Fruit fly (Drosophila melanogaster): ENCODE data around the gene GatA.

The GatA gene

DNA sequence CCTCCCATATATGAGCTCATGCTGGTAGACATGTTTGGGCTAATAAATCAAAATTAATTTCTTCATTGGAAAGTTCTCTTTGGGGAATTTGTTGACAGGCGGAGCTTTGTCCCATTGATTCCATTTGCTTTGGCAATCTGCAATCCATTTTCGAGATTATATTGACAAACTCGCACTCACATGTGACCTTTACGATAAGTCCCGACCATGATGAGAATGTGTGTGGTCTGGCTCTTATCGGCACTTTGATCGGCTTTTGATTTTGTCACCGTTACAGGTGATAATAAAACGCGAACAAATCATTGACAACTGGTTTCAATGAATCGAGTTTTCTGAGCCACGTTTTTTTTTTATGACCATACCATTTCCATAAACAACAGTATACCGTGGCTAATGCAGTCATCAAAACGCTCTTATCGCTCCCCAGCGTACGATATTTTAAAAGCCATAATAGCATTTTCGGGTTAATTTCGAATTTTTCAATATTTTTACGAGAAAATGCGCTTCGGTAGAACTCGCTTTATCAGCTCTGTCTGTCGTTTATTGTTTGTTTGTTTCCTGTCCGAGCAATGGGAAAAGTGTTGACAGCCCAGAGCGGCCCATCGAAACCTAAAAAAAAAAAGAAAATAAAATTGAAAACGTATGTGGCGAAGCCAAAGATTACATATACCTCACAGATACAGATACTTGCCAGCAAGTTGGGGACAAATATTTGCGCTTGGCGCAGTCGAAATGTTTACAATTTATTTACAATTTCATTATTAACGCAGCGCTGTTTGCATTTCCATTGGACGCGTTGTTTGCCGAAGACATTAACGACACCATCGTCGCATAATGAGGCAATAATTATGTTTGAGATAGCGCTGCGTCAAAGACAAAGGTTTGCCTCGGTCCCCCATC lies 31.0 kb downstream of the GatA start (continued):
- peak; percentile 96 for TF ChIP-seq ci (GFP tag; IDR thresholded peaks at IDR 0.05)
- peak; percentile 10 for TF ChIP-seq CG9797 (GFP tag; optimal IDR thresholded peaks at IDR 0.05)
- peak; percentile 93 for TF ChIP-seq CG7745 (tag; optimal IDR thresholded peaks at IDR 0.05)
- TF ChIP-seq CG4424 (GFP tag; optimal IDR thresholded peaks at IDR 0.05): no peak
- peak; percentile 30 for TF ChIP-seq Fer1 (GFP tag; optimal IDR thresholded peaks at IDR 0.05)
- TF ChIP-seq usp (GFP tag; optimal IDR thresholded peaks at IDR 0.05): no peak
- TF ChIP-seq Xrp1 (GFP tag; IDR thresholded peaks at IDR 0.05): peak; percentile 89
- no peak for TF ChIP-seq nmo (GFP tag; optimal IDR thresholded peaks at IDR 0.05)
- TF ChIP-seq twi (tag; optimal IDR thresholded peaks at IDR 0.05): peak; percentile 65
- peak; percentile 95 for TF ChIP-seq Kr (GFP tag; optimal IDR thresholded peaks at IDR 0.05)
- TF ChIP-seq Myb (GFP tag; optimal IDR thresholded peaks at IDR 0.05): no peak
- TF ChIP-seq CG11398 (GFP tag; optimal IDR thresholded peaks at IDR 0.05): peak; percentile 87
- peak; percentile 64 for TF ChIP-seq jing (GFP tag; optimal IDR thresholded peaks at IDR 0.05)
- peak; percentile 39 for TF ChIP-seq CG12104 (GFP tag; optimal IDR thresholded peaks at IDR 0.05)
- no peak for TF ChIP-seq mld (GFP tag; IDR thresholded peaks at IDR 0.05; ENCODE audit: partially characterized antibody)
- peak; percentile 67 for TF ChIP-seq CG8924 (tag; optimal IDR thresholded peaks at IDR 0.05)
- TF ChIP-seq knrl (GFP tag; IDR thresholded peaks at IDR 0.05; ENCODE audit: partially characterized antibody): no peak
- TF ChIP-seq Six4 (GFP tag; optimal IDR thresholded peaks at IDR 0.05): no peak
- peak; percentile 73 for TF ChIP-seq Hey (tag; optimal IDR thresholded peaks at IDR 0.05)
- peak; percentile 17 for TF ChIP-seq slp2 (GFP tag; optimal IDR thresholded peaks at IDR 0.05)
- TF ChIP-seq gce (GFP tag; IDR thresholded peaks at IDR 0.05): peak; percentile 64; the same call in 1 of the 3 replicates
- TF ChIP-seq CG12219 (GFP tag; optimal IDR thresholded peaks at IDR 0.05): peak; percentile 82
- TF ChIP-seq CG30403 (GFP tag; optimal IDR thresholded peaks at IDR 0.05): no peak
- peak; percentile 51 to 60 for TF ChIP-seq Hr51 (GFP tag; optimal IDR thresholded peaks at IDR 0.05)
- no peak for TF ChIP-seq Sin3A (optimal IDR thresholded peaks at IDR 0.05)
- TF ChIP-seq grau (tag; optimal IDR thresholded peaks at IDR 0.05): peak; percentile 39
- peak in 1 of 3 experiments; percentile 76 for TF ChIP-seq Stat92E (GFP tag; optimal IDR thresholded peaks at IDR 0.05)
- peak; percentile 2 for TF ChIP-seq scrt (GFP tag; optimal IDR thresholded peaks at IDR 0.05)
- TF ChIP-seq en (GFP tag; optimal IDR thresholded peaks at IDR 0.05): peak; percentile 41
- TF ChIP-seq Sox102F (GFP tag; optimal IDR thresholded peaks at IDR 0.05): peak; percentile 78
- TF ChIP-seq trh (GFP tag; optimal IDR thresholded peaks at IDR 0.05): no peak
- TF ChIP-seq CG8478 (optimal IDR thresholded peaks at IDR 0.05): no peak
- TF ChIP-seq CG17612 (GFP tag; IDR thresholded peaks at IDR 0.05): 0 out of 2 replicates have a peak, but pooled peaks have one; percentile 35
- no peak for TF ChIP-seq Gug (GFP tag; IDR thresholded peaks at IDR 0.05)
- no peak for TF ChIP-seq mirr (GFP tag; optimal IDR thresholded peaks at IDR 0.05)
- no peak for TF ChIP-seq yki (optimal IDR thresholded peaks at IDR 0.05)
- 0 out of 4 replicates have a peak, but pooled peaks have one; percentile 12 for TF ChIP-seq Dll (GFP tag; IDR thresholded peaks at IDR 0.05; ENCODE audit: partially characterized antibody)
- TF ChIP-seq CG7357 (GFP tag; IDR thresholded peaks at IDR 0.05): no peak
- peak; percentile 88 for TF ChIP-seq CG15696 (tag; optimal IDR thresholded peaks at IDR 0.05)
- TF ChIP-seq crc (GFP tag; optimal IDR thresholded peaks at IDR 0.05): no peak
- no peak for TF ChIP-seq aop (GFP tag; IDR thresholded peaks at IDR 0.05)
- TF ChIP-seq CG6765 (GFP tag; optimal IDR thresholded peaks at IDR 0.05): no peak
- 0 out of 2 replicates have a peak, but pooled peaks have one; percentile 10 for TF ChIP-seq peb (GFP tag; IDR thresholded peaks at IDR 0.05)
- no peak for TF ChIP-seq amos (GFP tag; IDR thresholded peaks at IDR 0.05; ENCODE audit: partially characterized antibody)
- peak; percentile 76 for TF ChIP-seq Mes4 (GFP tag; optimal IDR thresholded peaks at IDR 0.05)
- TF ChIP-seq unpg (GFP tag; optimal IDR thresholded peaks at IDR 0.05): peak; percentile 78
- TF ChIP-seq CG6689 (GFP tag; IDR thresholded peaks at IDR 0.05): peak; percentile 29; the same call in 1 of the 2 replicates
- peak; percentile 5 for TF ChIP-seq CG4854 (GFP tag; optimal IDR thresholded peaks at IDR 0.05)
- peak; percentile 86 for TF ChIP-seq gsb-n (tag; optimal IDR thresholded peaks at IDR 0.05)
